Fruit fly (Drosophila melanogaster) whole organism, embryonic: ENCODE data around the gene CG5273.

ENCODE experiments used
- CG15514 ChIP-seq: fragments of 200-800 bp; sonication (Bioruptor generic); optimal IDR thresholded peaks from 3 replicates; lab custom pipeline; 2017; ENCODE audit warnings: missing biosample characterization, missing genetic modification characterization, mild to moderate bottlenecking, moderate library complexity, missing genetic modification reagents
- CG6854 ChIP-seq: fragments of 200-800 bp; sonication (Bioruptor generic); optimal IDR thresholded peaks from 3 replicates; lab custom pipeline; 2017; ENCODE audit warnings: missing biosample characterization, mild to moderate bottlenecking, missing genetic modification characterization
- HLH54F ChIP-seq: fragments of 200-800 bp; sonication (Bioruptor generic); optimal IDR thresholded peaks from 3 replicates; lab custom pipeline; 2016; ENCODE audit warnings: missing biosample characterization, missing genetic modification characterization
- HmgD ChIP-seq: fragments of 200-800 bp; sonication (Bioruptor generic); optimal IDR thresholded peaks from 3 replicates; lab custom pipeline; 2016; ENCODE audit warnings: missing biosample characterization, missing genetic modification characterization
- Oaz ChIP-seq: fragments of 200-800 bp; sonication (Bioruptor generic); IDR thresholded peaks from 2 replicates; pipeline ENCODE4 v1.3.6; 2022; ENCODE audit warnings: missing biosample characterization, missing genetic modification characterization
- Side ChIP-seq: fragments of 200-800 bp; sonication (Bioruptor generic); optimal IDR thresholded peaks from 2 replicates; lab custom pipeline; 2016; ENCODE audit warnings: missing biosample characterization, missing genetic modification characterization
- gcm ChIP-seq: fragments of 200-800 bp; sonication (Bioruptor generic); optimal IDR thresholded peaks from 2 replicates; lab custom pipeline; 2019; ENCODE audit warnings: missing biosample characterization, mild to moderate bottlenecking, missing genetic modification characterization, moderate library complexity
- org-1 ChIP-seq: fragments of 200-800 bp; sonication (Bioruptor generic); optimal IDR thresholded peaks from 2 replicates; lab custom pipeline; 2017; ENCODE audit warnings: missing biosample characterization, missing genetic modification characterization
- twi ChIP-seq: fragments of 200-800 bp; optimal IDR thresholded peaks from 2 replicates; lab custom pipeline; 2019; ENCODE audit warnings: missing biosample characterization, mild to moderate bottlenecking, missing genetic modification characterization, moderate library complexity

DNA sequence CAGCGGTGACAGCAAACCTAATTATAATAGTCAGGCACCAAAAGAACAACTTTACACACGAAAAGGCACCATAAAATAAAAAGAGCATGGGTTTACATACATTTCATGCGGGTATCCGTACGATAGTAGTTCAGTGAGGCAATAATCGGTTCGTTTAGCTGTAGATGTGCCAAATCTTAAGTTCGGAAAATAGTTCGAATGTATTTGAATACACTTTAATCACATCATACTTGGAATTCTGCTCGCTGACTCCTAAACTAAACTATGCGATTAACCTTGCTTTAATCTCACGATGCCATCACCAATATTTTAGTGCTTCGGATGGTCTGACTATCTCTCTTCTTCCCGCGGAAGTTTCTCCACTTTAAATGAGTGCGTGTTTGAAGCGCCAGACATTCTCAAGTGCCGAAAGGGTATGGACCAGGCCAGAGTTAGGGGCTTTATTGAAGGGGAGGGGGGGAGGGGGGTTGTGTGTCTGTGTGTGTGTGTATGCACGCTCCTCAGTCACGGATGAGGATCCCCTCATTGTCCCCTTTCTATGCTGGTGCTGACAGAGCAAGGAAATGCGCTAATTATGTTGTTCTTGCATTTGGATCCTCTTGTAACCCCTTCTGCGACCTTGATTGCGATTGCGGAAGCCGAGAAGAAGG lies 46.0 kb upstream of the CG5273 start:
- no peak for TF ChIP-seq org-1 (GFP tag; lab: Kevin White, UChicago)
- TF ChIP-seq CG6854 (GFP tag; lab: Kevin White, UChicago) = no peak
- no peak for TF ChIP-seq Side (GFP tag; lab: Kevin White, UChicago)
- peak; percentile 66 for TF ChIP-seq gcm (GFP tag; lab: Kevin White, UChicago)
- no peak for TF ChIP-seq CG15514
- no peak for TF ChIP-seq HmgD
- no peak for TF ChIP-seq twi (tag; lab: Kevin White, UChicago)
- TF ChIP-seq HLH54F (GFP tag; lab: Kevin White, UChicago) = no peak
- TF ChIP-seq Oaz (GFP tag; lab: Robert Waterston, UW) = no peak
